Worm (Caenorhabditis elegans) whole organism, young adult: ENCODE results near the gene E02H1.6.

Experiments
- B0336.3 ChIP-seq: fragments of 200-800 bp; sonication (Bioruptor generic); IDR thresholded peaks from 2 replicates; pipeline ENCODE4 v1.3.6; 2022; ENCODE audit warnings: missing genetic modification characterization, missing compliant biosample characterization
- D2030.7 ChIP-seq: fragments of 200-800 bp; sonication (Bioruptor generic); IDR thresholded peaks from 2 replicates; pipeline ENCODE4 v1.3.6; 2022; ENCODE audit warnings: missing genetic modification reagents, missing genetic modification characterization, missing compliant biosample characterization
- F39B2.1 ChIP-seq: fragments of 200-800 bp; sonication (Bioruptor generic); IDR thresholded peaks from 2 replicates; pipeline ENCODE4 v1.3.6; 2022; ENCODE audit warnings: missing genetic modification reagents, missing genetic modification characterization, missing compliant biosample characterization
- F57A8.1 ChIP-seq: fragments of 200-800 bp; sonication (Bioruptor generic); optimal IDR thresholded peaks from 2 replicates; lab custom pipeline; 2018; ENCODE audit warnings: mild to moderate bottlenecking, missing genetic modification characterization, moderate library complexity, missing compliant biosample characterization
- K11D2.4 ChIP-seq: fragments of 200-800 bp; sonication (Bioruptor generic); IDR thresholded peaks from 2 replicates; pipeline ENCODE4 v1.3.6; 2022; ENCODE audit warnings: missing genetic modification reagents, missing genetic modification characterization, missing compliant biosample characterization
- K12H6.12 ChIP-seq: fragments of 200-800 bp; sonication (Bioruptor generic); optimal IDR thresholded peaks from 2 replicates; lab custom pipeline; 2018; ENCODE audit warnings: mild to moderate bottlenecking, missing genetic modification characterization, missing compliant biosample characterization
- T26A5.8 ChIP-seq: sonication (generic microtip); optimal IDR thresholded peaks from 2 replicates; lab custom pipeline; 2016; ENCODE audit warnings: missing genetic modification characterization, missing compliant biosample characterization
- Y53F4B.3 ChIP-seq: fragments of 200-800 bp; sonication (Bioruptor generic); IDR thresholded peaks from 2 replicates; pipeline ENCODE4 v1.3.6; 2022; ENCODE audit warnings: missing genetic modification reagents, missing genetic modification characterization, missing compliant biosample characterization
- Y53G8AR.9 ChIP-seq: fragments of 200-800 bp; sonication (Bioruptor generic); conservative IDR thresholded peaks from 2 replicates; pipeline ENCODE4 v1.3.6; 2022; ENCODE audit warnings: missing genetic modification reagents, missing genetic modification characterization, missing compliant biosample characterization
- aptf-2 ChIP-seq: fragments of 200-800 bp; sonication (Bioruptor generic); conservative IDR thresholded peaks from 2 replicates; pipeline ENCODE4 v1.3.6; 2022; ENCODE audit warnings: missing genetic modification reagents, missing genetic modification characterization, missing compliant biosample characterization
- aptf-3 ChIP-seq: fragments of 200-800 bp; sonication (Bioruptor generic); IDR thresholded peaks from 2 replicates; pipeline ENCODE4 v1.3.6; 2022; ENCODE audit warnings: missing genetic modification characterization, missing compliant biosample characterization
- attf-5 ChIP-seq: fragments of 200-800 bp; sonication (Bioruptor generic); optimal IDR thresholded peaks from 2 replicates; lab custom pipeline; 2018; ENCODE audit warnings: mild to moderate bottlenecking, missing genetic modification characterization, missing compliant biosample characterization
- cebp-1 ChIP-seq, 2 experiments: fragments of 200-800 bp in 1 of 2; sonication (Bioruptor generic) in 1 of 2; sonication (generic microtip) in 1 of 2; IDR thresholded peaks in 1 of 2; optimal IDR thresholded peaks in 1 of 2; 2 replicates each; pipeline versions ENCODE4 v1.3.6 to Lab custom; 2017 to 2022; ENCODE audit warnings: missing compliant biosample characterization in 2 of 2, missing genetic modification characterization in 2 of 2, mild to moderate bottlenecking in 1 of 2, missing genetic modification reagents in 1 of 2, moderate library complexity in 1 of 2
- ceh-40 ChIP-seq: fragments of 200-800 bp; sonication (Bioruptor generic); IDR thresholded peaks from 2 replicates; pipeline ENCODE4 v1.3.6; 2022; ENCODE audit warnings: missing genetic modification characterization, missing compliant biosample characterization
- chd-7 ChIP-seq: sonication (generic microtip); optimal IDR thresholded peaks from 2 replicates; lab custom pipeline; 2016; ENCODE audit warnings: mild to moderate bottlenecking, missing genetic modification characterization, moderate library complexity, missing compliant biosample characterization
- die-1 ChIP-seq: sonication (generic microtip); optimal IDR thresholded peaks from 2 replicates; lab custom pipeline; 2016; ENCODE audit warnings: missing genotype, mild to moderate bottlenecking, missing genetic modification characterization, missing compliant biosample characterization
- dpl-1 ChIP-seq: fragments of 150-350 bp; optimal IDR thresholded peaks from 2 replicates; lab custom pipeline; 2014; ENCODE audit warnings: missing biosample characterization, missing genetic modification reagents, missing genetic modification characterization
- efl-1 ChIP-seq: fragments of 150-350 bp; optimal IDR thresholded peaks from 2 replicates; lab custom pipeline; 2014; ENCODE audit warnings: missing biosample characterization, missing genetic modification reagents, missing genetic modification characterization
- egl-44 ChIP-seq: fragments of 200-800 bp; sonication (Bioruptor generic); IDR thresholded peaks from 2 replicates; pipeline ENCODE4 v1.3.6; 2022; ENCODE audit warnings: missing genetic modification reagents, missing genetic modification characterization, missing compliant biosample characterization
- hrde-1 ChIP-seq: sonication (generic microtip); optimal IDR thresholded peaks from 2 replicates; lab custom pipeline; 2016; ENCODE audit warnings: missing genetic modification characterization, mild to moderate bottlenecking, missing compliant biosample characterization, moderate library complexity, missing genotype, missing genetic modification reagents, borderline replicate concordance
- lag-1 ChIP-seq: fragments of 200-800 bp; sonication (Bioruptor generic); IDR thresholded peaks from 2 replicates; pipeline ENCODE4 v1.3.6; 2022; ENCODE audit warnings: missing genetic modification reagents, missing genetic modification characterization, missing compliant biosample characterization
- lir-1 ChIP-seq: fragments of 200-800 bp; sonication (Bioruptor generic); conservative IDR thresholded peaks from 2 replicates; pipeline ENCODE4 v1.3.6; 2022; ENCODE audit warnings: missing genetic modification reagents, missing genetic modification characterization, missing compliant biosample characterization
- lsy-27 ChIP-seq: sonication (generic microtip); optimal IDR thresholded peaks from 2 replicates; lab custom pipeline; 2017; ENCODE audit warnings: missing genetic modification characterization, mild to moderate bottlenecking, missing compliant biosample characterization, antibody characterized with exemption, missing genotype, borderline replicate concordance; ENCODE audit not compliant: insufficient read depth
- madf-6 ChIP-seq: fragments of 200-800 bp; sonication (Bioruptor generic); IDR thresholded peaks from 2 replicates; pipeline ENCODE4 v1.3.6; 2022; ENCODE audit warnings: missing genetic modification reagents, missing genetic modification characterization, missing compliant biosample characterization
- nhr-80 ChIP-seq: sonication (generic microtip); optimal IDR thresholded peaks from 2 replicates; lab custom pipeline; 2016; ENCODE audit warnings: missing genetic modification characterization, missing compliant biosample characterization
- pha-4 ChIP-seq: fragments of 150-350 bp; sonication (generic microtip); optimal IDR thresholded peaks from 2 replicates; lab custom pipeline; 2014; ENCODE audit warnings: missing biosample characterization, missing genetic modification reagents, missing genetic modification characterization
- rcor-1 ChIP-seq: fragments of 200-800 bp; sonication (Bioruptor generic); IDR thresholded peaks from 2 replicates; pipeline ENCODE4 v1.3.6; 2022; ENCODE audit warnings: missing genetic modification reagents, missing genetic modification characterization, missing compliant biosample characterization
- sdz-38 ChIP-seq: sonication (generic microtip); optimal IDR thresholded peaks from 2 replicates; lab custom pipeline; 2016; ENCODE audit warnings: missing genotype, missing genetic modification characterization, missing compliant biosample characterization
- snpc-1.3 ChIP-seq: sonication (generic microtip); optimal IDR thresholded peaks from 2 replicates; lab custom pipeline; 2017; ENCODE audit warnings: missing genetic modification characterization, mild to moderate bottlenecking, missing compliant biosample characterization, antibody characterized with exemption, moderate library complexity, missing genotype, missing genetic modification reagents; ENCODE audit not compliant: insufficient read depth
- sptf-2 ChIP-seq: fragments of 200-800 bp; sonication (Bioruptor generic); optimal IDR thresholded peaks from 2 replicates; lab custom pipeline; 2018; ENCODE audit warnings: mild to moderate bottlenecking, missing genetic modification characterization, missing compliant biosample characterization
- tbx-9 ChIP-seq: sonication (generic microtip); optimal IDR thresholded peaks from 2 replicates; lab custom pipeline; 2016; ENCODE audit warnings: borderline replicate concordance, missing genetic modification characterization, inconsistent platforms, missing compliant biosample characterization
- tlf-1 ChIP-seq: fragments of 200-800 bp; sonication (Bioruptor generic); optimal IDR thresholded peaks from 2 replicates; lab custom pipeline; 2018; ENCODE audit warnings: mild to moderate bottlenecking, missing genetic modification characterization, missing compliant biosample characterization
- ztf-18 ChIP-seq: sonication (generic microtip); optimal IDR thresholded peaks from 2 replicates; lab custom pipeline; 2016; ENCODE audit warnings: missing genotype, mild to moderate bottlenecking, missing genetic modification characterization, missing compliant biosample characterization
- ztf-26 ChIP-seq: sonication (generic microtip); optimal IDR thresholded peaks from 2 replicates; lab custom pipeline; 2017; ENCODE audit warnings: missing genetic modification characterization, missing compliant biosample characterization

E02H1.6 gene

DNA sequence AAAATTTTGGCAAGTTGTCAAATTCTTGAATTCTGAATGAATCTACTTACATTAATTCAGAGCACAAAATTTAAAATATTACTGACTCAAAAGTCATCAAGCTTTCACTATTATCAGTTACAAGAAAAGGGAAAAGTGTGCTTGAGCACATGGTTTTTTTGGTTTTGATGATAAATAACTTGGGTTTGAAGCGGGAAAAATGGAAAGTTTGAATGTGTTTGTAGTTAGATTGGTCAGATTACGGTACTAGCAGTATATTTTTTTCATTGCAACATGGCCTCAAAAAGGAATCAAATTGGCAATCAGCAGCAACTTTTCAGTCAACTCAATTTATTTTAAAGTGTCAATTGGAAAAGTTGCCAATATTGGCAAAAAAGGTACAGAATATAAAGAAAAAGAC, 8.2 kb downstream of the E02H1.6 start:
- TF ChIP-seq pha-4 (tag; lab: Kevin White, UChicago) (no peak), lag-1 (GFP tag; lab: Robert Waterston, UW) (no peak), tbx-9 (tag; lab: Kevin White, UChicago) (no peak), T26A5.8 (tag; lab: Kevin White, UChicago) (no peak), nhr-80 (tag; lab: Kevin White, UChicago) (peak; percentile 37)

DNA sequence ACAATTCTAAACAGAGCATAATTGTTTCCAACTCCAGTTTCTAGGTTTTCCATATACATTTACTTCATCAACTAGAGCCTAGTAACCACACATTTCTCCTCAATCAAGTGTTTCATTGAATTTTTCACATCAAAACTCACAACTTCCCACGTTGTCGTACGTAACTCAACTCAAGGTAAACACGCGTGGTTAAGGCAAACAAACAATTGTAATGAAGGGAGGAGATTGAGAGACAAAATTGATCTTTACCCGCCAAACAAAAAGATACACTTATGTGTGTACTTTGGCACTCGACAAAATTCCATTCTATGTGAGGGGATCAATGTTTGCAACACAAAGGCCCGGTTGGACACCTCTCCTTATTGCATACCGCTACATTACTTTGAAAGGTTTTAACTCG, 8.8 kb downstream of the E02H1.6 start, which contains the start of gene nhr-19:
nhr-19 (minus strand) TSS at position 191 of the 400 bp plus-strand sequence.
- no peak for TF ChIP-seq B0336.3
- TF ChIP-seq aptf-3, result no peak
- no peak for TF ChIP-seq ceh-40 (GFP tag; lab: Robert Waterston, UW)
- no peak for TF ChIP-seq chd-7 (tag; lab: Kevin White, UChicago)
- TF ChIP-seq D2030.7 (GFP tag; lab: Robert Waterston, UW), result no peak
- no peak for TF ChIP-seq lsy-27
- TF ChIP-seq aptf-2 (GFP tag; lab: Robert Waterston, UW), result no peak
- no peak for TF ChIP-seq ztf-26 (tag; lab: Kevin White, UChicago)
- TF ChIP-seq dpl-1 (GFP tag; lab: Kevin White, UChicago), result no peak
- no peak for TF ChIP-seq rcor-1 (GFP tag; lab: Robert Waterston, UW)
- TF ChIP-seq snpc-1.3, result no peak
- TF ChIP-seq F39B2.1 (GFP tag; lab: Robert Waterston, UW), result no peak
- no peak for TF ChIP-seq lag-1 (GFP tag; lab: Robert Waterston, UW)
- no peak for TF ChIP-seq K12H6.12
- no peak for TF ChIP-seq efl-1 (GFP tag; lab: Kevin White, UChicago)
- no peak for TF ChIP-seq lir-1 (GFP tag; lab: Robert Waterston, UW)
- no peak for TF ChIP-seq sdz-38 (tag; lab: Kevin White, UChicago)
- TF ChIP-seq Y53F4B.3, result no peak

DNA sequence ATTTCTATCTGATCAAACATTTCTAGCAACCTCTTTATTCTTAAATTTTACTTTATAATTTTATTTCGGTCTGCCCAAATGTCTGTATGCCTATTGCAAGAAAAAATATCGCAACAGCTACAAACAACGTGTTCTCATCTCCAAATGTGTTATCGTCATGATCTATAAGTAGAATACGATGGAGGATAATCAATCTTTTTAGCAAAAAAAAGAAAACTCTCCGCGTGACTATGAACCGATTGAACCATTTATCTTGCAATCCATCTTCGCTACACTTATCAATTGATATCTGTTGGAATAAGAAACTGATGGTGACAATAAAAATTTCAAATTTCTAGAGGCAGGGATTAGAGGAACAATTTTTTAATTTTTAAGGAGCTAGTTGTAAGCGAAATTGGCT, 9.5 kb downstream of the E02H1.6 start:
- TF ChIP-seq ztf-26 (tag; lab: Kevin White, UChicago) (no peak), K11D2.4 (0 out of 2 replicates have a peak, but pooled peaks have one; percentile 30)

DNA sequence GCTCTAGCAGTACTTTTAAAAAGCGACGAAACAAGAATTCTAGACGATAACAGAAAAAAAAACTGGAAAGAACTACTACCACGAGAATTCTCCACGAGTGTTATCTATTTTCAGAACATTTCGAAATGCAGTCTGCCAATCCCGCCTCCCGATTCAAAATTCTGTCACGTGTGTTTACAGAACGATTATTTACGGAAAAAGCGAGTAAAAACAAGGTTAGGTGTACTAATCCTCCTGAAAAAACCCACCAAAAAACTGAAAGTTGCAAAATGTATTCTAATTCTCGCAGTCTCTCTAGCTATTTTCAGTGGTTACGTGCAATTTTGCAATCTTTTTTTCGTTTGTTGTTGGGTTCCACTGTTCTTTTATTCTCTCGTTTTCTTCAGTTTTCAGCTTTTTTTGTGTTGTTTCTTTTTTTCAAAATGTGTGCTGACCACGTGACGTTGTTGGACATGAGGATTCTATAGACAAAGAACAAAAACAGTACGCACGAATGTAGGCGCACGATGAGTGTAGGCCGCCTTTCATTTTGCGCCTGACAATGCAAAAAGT, 10.1 kb downstream of the E02H1.6 start:
- TF ChIP-seq K12H6.12 (peak; percentile 45), attf-5 (peak; percentile 28), egl-44 (GFP tag; lab: Robert Waterston, UW) (no peak), cebp-1 (GFP tag; IDR thresholded peaks at IDR 0.05; lab: Robert Waterston, UW) (peak; percentile 59; the same call in 1 of the 2 replicates), cebp-1 (tag; optimal IDR thresholded peaks at IDR 0.05; lab: Kevin White, UChicago) (peak; percentile 82), sptf-2 (no peak), F57A8.1 (GFP tag; lab: Kevin White, UChicago) (no peak)

DNA sequence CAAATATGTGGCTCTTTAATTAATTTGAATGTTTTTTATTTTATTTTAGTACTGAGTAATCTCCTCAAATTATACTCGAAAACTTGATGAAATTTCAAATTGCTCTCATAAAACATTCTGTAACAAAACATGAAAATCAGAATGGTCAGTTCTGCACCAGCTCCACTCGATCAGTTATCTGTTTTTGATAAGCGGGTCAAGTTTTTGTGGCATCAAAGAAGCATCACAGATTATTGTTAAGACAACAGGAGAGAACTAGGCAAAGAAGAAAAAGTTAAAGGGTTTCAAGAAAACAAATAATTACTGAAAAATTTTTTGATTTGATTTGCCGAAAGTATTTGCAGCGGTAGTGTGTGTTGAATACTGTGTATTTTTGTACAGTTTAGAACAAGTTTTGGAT, 10.6 kb downstream of the E02H1.6 start:
- no peak for TF ChIP-seq hrde-1 (tag; lab: Kevin White, UChicago)
- TF ChIP-seq ztf-18, result no peak
- peak; percentile 19 for TF ChIP-seq pha-4 (tag; lab: Kevin White, UChicago)
- no peak for TF ChIP-seq tlf-1
- no peak for TF ChIP-seq tbx-9 (tag; lab: Kevin White, UChicago)
- TF ChIP-seq nhr-80 (tag; lab: Kevin White, UChicago), result peak; percentile 15
- TF ChIP-seq die-1, result no peak
- no peak for TF ChIP-seq madf-6 (GFP tag; lab: Robert Waterston, UW)
- TF ChIP-seq aptf-3, result no peak
- TF ChIP-seq F39B2.1 (GFP tag; lab: Robert Waterston, UW), result no peak
- TF ChIP-seq Y53G8AR.9, result no peak
